Worm (Caenorhabditis elegans): Measurements from ENCODE around the gene Y6G8.14.
"Not testable (repeated sequence)": the region's sequence is repeated elsewhere in the genome, so short reads cannot be mapped to it uniquely, and the experiment has no call there.

Y6G8.14 gene

ce11 chrV:17620266-17620665, 6.1 kb upstream of the Y6G8.14 start, which contains the start of gene Y6G8.8:
Y6G8.8 (plus strand) TSS chrV:17620566.
- no peak for TF ChIP-seq ZK546.5 (tag; optimal IDR thresholded peaks at IDR 0.05)
- no peak for TF ChIP-seq skn-1 (tag; optimal IDR thresholded peaks at IDR 0.05)
- no peak for TF ChIP-seq alr-1 (tag; optimal IDR thresholded peaks at IDR 0.05)
- no peak for TF ChIP-seq mdl-1 (tag; optimal IDR thresholded peaks at IDR 0.05)
- TF ChIP-seq unc-62 (GFP tag; optimal IDR thresholded peaks at IDR 0.05): no peak
- no peak for TF ChIP-seq ztf-4 (tag; optimal IDR thresholded peaks at IDR 0.05)
- no peak for TF ChIP-seq F13H6.1 (tag; optimal IDR thresholded peaks at IDR 0.05)
- TF ChIP-seq lsy-2 (tag; optimal IDR thresholded peaks at IDR 0.05): no peak
- TF ChIP-seq R02D3.7 (tag; optimal IDR thresholded peaks at IDR 0.05): no peak

- TF ChIP-seq ztf-4 (tag; optimal IDR thresholded peaks at IDR 0.05) (no peak), fos-1 (tag; optimal IDR thresholded peaks at IDR 0.05) (peak; percentile 77), zag-1 (tag; optimal IDR thresholded peaks at IDR 0.05) (no peak), lsy-2 (tag; optimal IDR thresholded peaks at IDR 0.05) (no peak)
Measured at ce11 chrV:17616807-17617206, 2.7 kb upstream of the Y6G8.14 start, which contains the start of gene Y6G8.6. Y6G8.6 (minus strand) TSS chrV:17616904.

ce11 chrV:17615609-17616008, 1.5 kb upstream of the Y6G8.14 start, which contains the start of gene Y6G8.5:
Y6G8.5 (minus strand) TSS chrV:17615709.
- peak; percentile 11 for TF ChIP-seq fos-1 (tag; optimal IDR thresholded peaks at IDR 0.05)
- no peak for TF ChIP-seq ZK546.5 (tag; optimal IDR thresholded peaks at IDR 0.05)
- no peak for TF ChIP-seq nhr-25 (tag; optimal IDR thresholded peaks at IDR 0.05)
- TF ChIP-seq nhr-77 (tag; optimal IDR thresholded peaks at IDR 0.05): no peak
- TF ChIP-seq ceh-16 (tag; optimal IDR thresholded peaks at IDR 0.05): no peak
- TF ChIP-seq lsy-2 (tag; optimal IDR thresholded peaks at IDR 0.05): no peak

- not testable (repeated sequence) for TF ChIP-seq skn-1, gmeb-1, ZK546.5 (tag; optimal IDR thresholded peaks at IDR 0.05)
Measured at ce11 chrV:17610503-17610902, 3.6 kb downstream of the Y6G8.14 start, which contains the start of gene Y6G8.15. Y6G8.15 (minus strand) TSS chrV:17610603.

ce11 chrV:17607797-17608196, 6.4 kb downstream of the Y6G8.14 start, which contains the start of gene srz-91:
srz-91 (plus strand) TSS chrV:17608097.
- TF ChIP-seq blmp-1 (tag; optimal IDR thresholded peaks at IDR 0.05; ENCODE audit: insufficient read depth) (no peak), dmd-4 (tag; optimal IDR thresholded peaks at IDR 0.05) (no peak), nhr-237 (tag; optimal IDR thresholded peaks at IDR 0.05) (no peak), sma-9 (GFP tag; optimal IDR thresholded peaks at IDR 0.05) (no peak), sma-9 (tag; optimal IDR thresholded peaks at IDR 0.05) (no peak), ama-1 (optimal IDR thresholded peaks at IDR 0.05) (no peak), nhr-25 (tag; optimal IDR thresholded peaks at IDR 0.05) (no peak), ZK546.5 (tag; optimal IDR thresholded peaks at IDR 0.05) (no peak), lin-11 (tag; optimal IDR thresholded peaks at IDR 0.05) (no peak), aly-2 (tag; optimal IDR thresholded peaks at IDR 0.05) (no peak), ztf-4 (tag; optimal IDR thresholded peaks at IDR 0.05) (no peak), nhr-23 (tag; optimal IDR thresholded peaks at IDR 0.05) (no peak), nhr-129 (tag; optimal IDR thresholded peaks at IDR 0.05) (no peak), nhr-21 (tag; optimal IDR thresholded peaks at IDR 0.05) (no peak), Y55F3AM.14 (GFP tag; optimal IDR thresholded peaks at IDR 0.05) (no peak), elt-1 (tag; optimal IDR thresholded peaks at IDR 0.05) (no peak), mdl-1 (tag; optimal IDR thresholded peaks at IDR 0.05) (no peak), peb-1 (tag; optimal IDR thresholded peaks at IDR 0.05) (no peak), mbf-1 (tag; optimal IDR thresholded peaks at IDR 0.05) (no peak)

ce11 chrV:17606050-17606449, 8.1 kb downstream of the Y6G8.14 start, which contains the start of gene Y6G8.16:
Y6G8.16 (plus strand) TSS chrV:17606350.
- not testable (repeated sequence) for TF ChIP-seq skn-1, elt-3, lin-39 (tag; optimal IDR thresholded peaks at IDR 0.05)

Measured in whole organism, L2 larva.